Worm (Caenorhabditis elegans): Measurements from ENCODE around the gene sec-5.

Gene sec-5

ce11 chrII:9126965-9127364 is 50.0 kb downstream of the sec-5 start (continued):
- peak; percentile 98 for TF ChIP-seq fos-1 (tag; optimal IDR thresholded peaks at IDR 0.05)
- no peak for TF ChIP-seq pqm-1 (tag; optimal IDR thresholded peaks at IDR 0.05)
- no peak for TF ChIP-seq nfya-1 (tag; optimal IDR thresholded peaks at IDR 0.05; ENCODE audit: insufficient read depth)
- no peak for TF ChIP-seq ztf-4 (tag; optimal IDR thresholded peaks at IDR 0.05)
- no peak for TF ChIP-seq daf-12 (tag; optimal IDR thresholded peaks at IDR 0.05)
- no peak for TF ChIP-seq egl-5 (tag; optimal IDR thresholded peaks at IDR 0.05)
- peak; percentile 6 for TF ChIP-seq nhr-25 (tag; optimal IDR thresholded peaks at IDR 0.05)
- TF ChIP-seq zag-1 (tag; optimal IDR thresholded peaks at IDR 0.05), result no peak
- peak; percentile 78 for TF ChIP-seq pha-4 (tag; optimal IDR thresholded peaks at IDR 0.05)
- TF ChIP-seq nhr-11 (tag; optimal IDR thresholded peaks at IDR 0.05), result no peak
- no peak for TF ChIP-seq aly-2 (tag; optimal IDR thresholded peaks at IDR 0.05)
- TF ChIP-seq ceh-9 (tag; optimal IDR thresholded peaks at IDR 0.05), result no peak
- no peak for TF ChIP-seq sea-2 (GFP tag; optimal IDR thresholded peaks at IDR 0.05)
- peak; percentile 36 for TF ChIP-seq hmg-11 (tag; optimal IDR thresholded peaks at IDR 0.05)
- no peak for TF ChIP-seq elt-1 (tag; optimal IDR thresholded peaks at IDR 0.05)
- no peak for TF ChIP-seq tbx-2 (tag; optimal IDR thresholded peaks at IDR 0.05)
- TF ChIP-seq egl-27 (tag; optimal IDR thresholded peaks at IDR 0.05), result no peak
- TF ChIP-seq lin-15B (tag; optimal IDR thresholded peaks at IDR 0.05), result no peak

ce11 chrII:9125007-9125406 is 51.9 kb downstream of the sec-5 start:
- TF ChIP-seq pha-4 (tag; optimal IDR thresholded peaks at IDR 0.05), result peak; percentile 17
- peak; percentile 53 for TF ChIP-seq pqm-1 (tag; optimal IDR thresholded peaks at IDR 0.05)
- no peak for TF ChIP-seq nhr-76 (tag; optimal IDR thresholded peaks at IDR 0.05)
- TF ChIP-seq elt-2 (tag; optimal IDR thresholded peaks at IDR 0.05), result peak; percentile 3

ce11 chrII:9124353-9124752 is 52.6 kb downstream of the sec-5 start:
- no peak for TF ChIP-seq fkh-10 (GFP tag; optimal IDR thresholded peaks at IDR 0.05)
- peak; percentile 37 for TF ChIP-seq nhr-23 (tag; optimal IDR thresholded peaks at IDR 0.05)
- no peak for TF ChIP-seq ZK546.5 (tag; optimal IDR thresholded peaks at IDR 0.05)
- TF ChIP-seq nhr-12 (tag; optimal IDR thresholded peaks at IDR 0.05), result no peak
- no peak for TF ChIP-seq nfya-1 (tag; optimal IDR thresholded peaks at IDR 0.05; ENCODE audit: insufficient read depth)
- TF ChIP-seq elt-3 (tag; optimal IDR thresholded peaks at IDR 0.05), result no peak
- TF ChIP-seq ceh-9 (tag; optimal IDR thresholded peaks at IDR 0.05), result no peak
- no peak for TF ChIP-seq ama-1 (optimal IDR thresholded peaks at IDR 0.05)
- no peak for TF ChIP-seq lin-15B (tag; optimal IDR thresholded peaks at IDR 0.05)
- TF ChIP-seq jun-1 (tag; optimal IDR thresholded peaks at IDR 0.05), result no peak
- TF ChIP-seq pqm-1 (tag; optimal IDR thresholded peaks at IDR 0.05), result peak; percentile 1
- no peak for TF ChIP-seq nhr-77 (tag; optimal IDR thresholded peaks at IDR 0.05)
- no peak for TF ChIP-seq nhr-76 (tag; optimal IDR thresholded peaks at IDR 0.05)
- TF ChIP-seq R02D3.7 (tag; optimal IDR thresholded peaks at IDR 0.05), result no peak
- no peak for TF ChIP-seq egl-27 (tag; optimal IDR thresholded peaks at IDR 0.05)
- peak; percentile 31 for TF ChIP-seq nhr-25 (tag; optimal IDR thresholded peaks at IDR 0.05)
- no peak for TF ChIP-seq egl-5 (tag; optimal IDR thresholded peaks at IDR 0.05)
- no peak for TF ChIP-seq zag-1 (tag; optimal IDR thresholded peaks at IDR 0.05)
- no peak for TF ChIP-seq nhr-11 (tag; optimal IDR thresholded peaks at IDR 0.05)
- no peak for TF ChIP-seq elt-2 (tag; optimal IDR thresholded peaks at IDR 0.05)
- no peak for TF ChIP-seq snpc-4 (tag; optimal IDR thresholded peaks at IDR 0.05)
- no peak for TF ChIP-seq elt-1 (tag; optimal IDR thresholded peaks at IDR 0.05)
- TF ChIP-seq fos-1 (tag; optimal IDR thresholded peaks at IDR 0.05), result no peak
- TF ChIP-seq nhr-43 (tag; optimal IDR thresholded peaks at IDR 0.05; ENCODE audit: poor library complexity, severe bottlenecking), result no peak
- TF ChIP-seq unc-39 (tag; optimal IDR thresholded peaks at IDR 0.05), result no peak
